Worm (Caenorhabditis elegans): Measurements from ENCODE around the gene Y41D4A.6.
A peak's percentile ranks its signal among the peaks of the same experiment; 100 is the strongest.

Gene Y41D4A.6

DNA sequence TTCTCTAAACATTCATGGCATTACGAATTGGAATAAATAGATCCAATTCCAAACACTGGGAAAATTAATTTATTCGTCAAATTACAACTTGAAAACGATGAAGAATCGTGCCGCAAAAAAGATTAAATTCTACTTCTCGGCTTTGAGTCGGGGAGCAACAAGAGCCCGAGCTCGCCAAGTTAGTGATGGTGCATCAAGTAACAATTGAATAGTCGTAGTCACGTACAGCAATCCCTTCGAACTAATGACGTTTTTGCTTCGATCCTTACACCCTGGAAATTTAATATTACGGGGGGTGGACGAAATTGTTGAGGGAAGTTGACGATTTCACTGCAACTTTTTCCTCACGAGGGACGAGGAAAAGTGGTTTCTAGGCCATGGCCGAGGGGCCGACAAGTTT is 53.7 kb downstream of the Y41D4A.6 start:
- TF ChIP-seq fkh-10 (GFP tag; optimal IDR thresholded peaks at IDR 0.05) (peak; percentile 30), nhr-28 (tag; optimal IDR thresholded peaks at IDR 0.05) (no peak)

Measured in whole organism, L3 larva.